Worm (Caenorhabditis elegans) whole organism, young adult: ENCODE measurements around the gene Y62H9A.15.
A peak's percentile ranks its signal among the peaks of the same experiment; 100 is the strongest.

Experiments
- B0019.2 ChIP-seq: fragments of 200-800 bp; sonication (Bioruptor generic); conservative IDR thresholded peaks from 2 replicates; pipeline ENCODE4 v1.3.6; 2022; ENCODE audit warnings: missing genetic modification reagents, missing genetic modification characterization, missing compliant biosample characterization
- B0336.3 ChIP-seq: fragments of 200-800 bp; sonication (Bioruptor generic); IDR thresholded peaks from 2 replicates; pipeline ENCODE4 v1.3.6; 2022; ENCODE audit warnings: missing genetic modification characterization, missing compliant biosample characterization
- F33H1.4 ChIP-seq: fragments of 200-800 bp; sonication (Bioruptor generic); IDR thresholded peaks from 2 replicates; pipeline ENCODE4 v1.3.6; 2022; ENCODE audit warnings: missing genetic modification reagents, missing genetic modification characterization, missing compliant biosample characterization
- F55B11.4 ChIP-seq: sonication (generic microtip); optimal IDR thresholded peaks from 2 replicates; lab custom pipeline; 2016; ENCODE audit warnings: missing compliant biosample characterization, missing genetic modification characterization, borderline replicate concordance; ENCODE audit not compliant: insufficient read depth
- T26A5.8 ChIP-seq: sonication (generic microtip); optimal IDR thresholded peaks from 2 replicates; lab custom pipeline; 2016; ENCODE audit warnings: missing genetic modification characterization, missing compliant biosample characterization
- Y67H2A.10 ChIP-seq: fragments of 200-800 bp; sonication (Bioruptor generic); conservative IDR thresholded peaks from 2 replicates; pipeline ENCODE4 v1.3.6; 2022; ENCODE audit warnings: missing genetic modification reagents, missing genetic modification characterization, missing compliant biosample characterization
- ZK185.1 ChIP-seq: sonication (generic microtip); optimal IDR thresholded peaks from 2 replicates; lab custom pipeline; 2016; ENCODE audit warnings: mild to moderate bottlenecking, missing genetic modification characterization, missing compliant biosample characterization; ENCODE audit not compliant: poor library complexity, severe bottlenecking
- akir-1 ChIP-seq: fragments of 200-800 bp; sonication (Bioruptor generic); optimal IDR thresholded peaks from 2 replicates; lab custom pipeline; 2018; ENCODE audit warnings: mild to moderate bottlenecking, missing genetic modification characterization, moderate library complexity, missing compliant biosample characterization
- ama-1 ChIP-seq, 3 experiments: fragments of 150-350 bp in 1 of 3; sonication (generic microtip) in 2 of 3; optimal IDR thresholded peaks; 2 replicates each; lab custom pipeline; 2014 to 2018; ENCODE audit warnings: missing biosample characterization in 2 of 3, missing genetic modification characterization in 2 of 3, missing genetic modification reagents in 2 of 3
- aptf-2 ChIP-seq: fragments of 200-800 bp; sonication (Bioruptor generic); conservative IDR thresholded peaks from 2 replicates; pipeline ENCODE4 v1.3.6; 2022; ENCODE audit warnings: missing genetic modification reagents, missing genetic modification characterization, missing compliant biosample characterization
- aptf-3 ChIP-seq: fragments of 200-800 bp; sonication (Bioruptor generic); IDR thresholded peaks from 2 replicates; pipeline ENCODE4 v1.3.6; 2022; ENCODE audit warnings: missing genetic modification characterization, missing compliant biosample characterization
- attf-3 ChIP-seq: fragments of 200-800 bp; sonication (Bioruptor generic); conservative IDR thresholded peaks from 2 replicates; pipeline ENCODE4 v1.3.6; 2022; ENCODE audit warnings: missing genetic modification reagents, missing genetic modification characterization, missing compliant biosample characterization
- attf-5 ChIP-seq: fragments of 200-800 bp; sonication (Bioruptor generic); optimal IDR thresholded peaks from 2 replicates; lab custom pipeline; 2018; ENCODE audit warnings: mild to moderate bottlenecking, missing genetic modification characterization, missing compliant biosample characterization
- attf-6 ChIP-seq: fragments of 200-800 bp; sonication (Bioruptor generic); IDR thresholded peaks from 2 replicates; pipeline ENCODE4 v1.3.6; 2022; ENCODE audit warnings: missing genetic modification reagents, missing genetic modification characterization, missing compliant biosample characterization
- ccch-3 ChIP-seq: fragments of 200-800 bp; sonication (Bioruptor generic); optimal IDR thresholded peaks from 2 replicates; lab custom pipeline; 2018; ENCODE audit warnings: mild to moderate bottlenecking, missing genetic modification characterization, missing compliant biosample characterization
- cebp-2 ChIP-seq: fragments of 200-800 bp; sonication (Bioruptor generic); IDR thresholded peaks from 2 replicates; pipeline ENCODE4 v1.3.6; 2022; ENCODE audit warnings: missing genetic modification characterization, missing compliant biosample characterization
- ceh-27 ChIP-seq: fragments of 200-800 bp; sonication (Bioruptor generic); optimal IDR thresholded peaks from 2 replicates; lab custom pipeline; 2018; ENCODE audit warnings: mild to moderate bottlenecking, missing genetic modification characterization, moderate library complexity, missing compliant biosample characterization
- ceh-58 ChIP-seq: fragments of 200-800 bp; sonication (Bioruptor generic); IDR thresholded peaks from 2 replicates; pipeline ENCODE4 v1.3.6; 2022; ENCODE audit warnings: missing genetic modification characterization, missing compliant biosample characterization
- ceh-91 ChIP-seq: fragments of 200-800 bp; sonication (Bioruptor generic); IDR thresholded peaks from 2 replicates; pipeline ENCODE4 v1.3.6; 2022; ENCODE audit warnings: missing genetic modification reagents, missing genetic modification characterization, missing compliant biosample characterization
- dox-1 ChIP-seq: fragments of 200-800 bp; sonication (Bioruptor generic); IDR thresholded peaks from 2 replicates; pipeline ENCODE4 v1.3.6; 2022; ENCODE audit warnings: missing genetic modification reagents, missing genetic modification characterization, missing compliant biosample characterization
- dpff-1 ChIP-seq: sonication (generic microtip); optimal IDR thresholded peaks from 2 replicates; lab custom pipeline; 2017; ENCODE audit warnings: mild to moderate bottlenecking, missing genetic modification characterization, missing compliant biosample characterization
- dpl-1 ChIP-seq: fragments of 150-350 bp; optimal IDR thresholded peaks from 2 replicates; lab custom pipeline; 2014; ENCODE audit warnings: missing biosample characterization, missing genetic modification reagents, missing genetic modification characterization
- efl-1 ChIP-seq: fragments of 150-350 bp; optimal IDR thresholded peaks from 2 replicates; lab custom pipeline; 2014; ENCODE audit warnings: missing biosample characterization, missing genetic modification reagents, missing genetic modification characterization
- egl-18 ChIP-seq: fragments of 200-800 bp; sonication (Bioruptor generic); IDR thresholded peaks from 2 replicates; pipeline ENCODE4 v1.3.6; 2022; ENCODE audit warnings: missing genetic modification reagents, missing genetic modification characterization, missing compliant biosample characterization
- egrh-3 ChIP-seq: fragments of 200-800 bp; sonication (Bioruptor generic); IDR thresholded peaks from 2 replicates; pipeline ENCODE4 v1.3.6; 2022; ENCODE audit warnings: missing genetic modification reagents, missing genetic modification characterization, missing compliant biosample characterization
- ekl-4 ChIP-seq: fragments of 200-800 bp; sonication (Bioruptor generic); IDR thresholded peaks from 2 replicates; pipeline ENCODE4 v1.3.6; 2022; ENCODE audit warnings: missing genetic modification reagents, missing genetic modification characterization, missing compliant biosample characterization
- him-1 ChIP-seq: sonication (generic microtip); optimal IDR thresholded peaks from 2 replicates; lab custom pipeline; 2016; ENCODE audit warnings: missing genotype, missing genetic modification reagents, missing genetic modification characterization, missing compliant biosample characterization
- hlh-26 ChIP-seq: fragments of 200-800 bp; sonication (Bioruptor generic); conservative IDR thresholded peaks from 2 replicates; pipeline ENCODE4 v1.3.6; 2022; ENCODE audit warnings: missing genetic modification reagents, missing genetic modification characterization, missing compliant biosample characterization
- hmg-20 ChIP-seq: fragments of 200-800 bp; sonication (Bioruptor generic); IDR thresholded peaks from 2 replicates; pipeline ENCODE4 v1.3.6; 2022; ENCODE audit warnings: missing genetic modification reagents, missing genetic modification characterization, missing compliant biosample characterization
- hrde-1 ChIP-seq: sonication (generic microtip); optimal IDR thresholded peaks from 2 replicates; lab custom pipeline; 2016; ENCODE audit warnings: missing genetic modification characterization, mild to moderate bottlenecking, missing compliant biosample characterization, moderate library complexity, missing genotype, missing genetic modification reagents, borderline replicate concordance
- let-526 ChIP-seq: fragments of 200-800 bp; sonication (Bioruptor generic); IDR thresholded peaks from 2 replicates; pipeline ENCODE4 v1.3.6; 2022; ENCODE audit warnings: missing genetic modification reagents, missing genetic modification characterization, missing compliant biosample characterization
- lin-35 ChIP-seq, 3 experiments: fragments of 150-350 bp in 2 of 3; sonication (generic microtip) in 1 of 3; optimal IDR thresholded peaks; 2 replicates each; lab custom pipeline; 2014 to 2018; ENCODE audit warnings: missing biosample characterization in 3 of 3, missing genetic modification characterization in 3 of 3, missing genetic modification reagents in 3 of 3
- mel-28 ChIP-seq: sonication (generic microtip); optimal IDR thresholded peaks from 2 replicates; lab custom pipeline; 2016; ENCODE audit warnings: borderline replicate concordance, mild to moderate bottlenecking, missing genetic modification characterization, missing compliant biosample characterization
- mes-4 ChIP-seq: sonication (generic microtip); optimal IDR thresholded peaks from 2 replicates; lab custom pipeline; 2016; ENCODE audit warnings: missing genotype, missing genetic modification characterization, missing compliant biosample characterization
- mxl-1 ChIP-seq: sonication (generic microtip); optimal IDR thresholded peaks from 2 replicates; lab custom pipeline; 2016; ENCODE audit warnings: missing genetic modification characterization, missing compliant biosample characterization
- nfya-1 ChIP-seq: sonication (generic microtip); optimal IDR thresholded peaks from 2 replicates; lab custom pipeline; 2017; ENCODE audit warnings: antibody characterized with exemption, missing compliant biosample characterization, missing genetic modification characterization, borderline replicate concordance; ENCODE audit not compliant: insufficient read depth
- nfyb-1 ChIP-seq: fragments of 200-800 bp; sonication (Bioruptor generic); IDR thresholded peaks from 2 replicates; pipeline ENCODE4 v1.3.6; 2022; ENCODE audit warnings: missing genetic modification reagents, missing genetic modification characterization, missing compliant biosample characterization
- nhr-120 ChIP-seq: fragments of 200-800 bp; sonication (Bioruptor generic); IDR thresholded peaks from 2 replicates; pipeline ENCODE4 v1.3.6; 2022; ENCODE audit warnings: missing genetic modification characterization, missing compliant biosample characterization
- nhr-80 ChIP-seq: sonication (generic microtip); optimal IDR thresholded peaks from 2 replicates; lab custom pipeline; 2016; ENCODE audit warnings: missing genetic modification characterization, missing compliant biosample characterization
- pha-4 ChIP-seq: fragments of 150-350 bp; sonication (generic microtip); optimal IDR thresholded peaks from 2 replicates; lab custom pipeline; 2014; ENCODE audit warnings: missing biosample characterization, missing genetic modification reagents, missing genetic modification characterization
- rec-8 ChIP-seq, 2 experiments: sonication (generic microtip); optimal IDR thresholded peaks; 2 replicates each; lab custom pipeline; 2016; ENCODE audit warnings: mild to moderate bottlenecking in 2 of 2, missing genetic modification characterization in 2 of 2, missing genetic modification reagents in 2 of 2, missing genotype in 2 of 2, missing biosample characterization in 1 of 2, missing compliant biosample characterization in 1 of 2, moderate library complexity in 1 of 2
- repo-1 ChIP-seq: sonication (generic microtip); optimal IDR thresholded peaks from 2 replicates; lab custom pipeline; 2017; ENCODE audit warnings: mild to moderate bottlenecking, missing genetic modification characterization, missing compliant biosample characterization
- sdz-38 ChIP-seq: sonication (generic microtip); optimal IDR thresholded peaks from 2 replicates; lab custom pipeline; 2016; ENCODE audit warnings: missing genotype, missing genetic modification characterization, missing compliant biosample characterization
- somi-1 ChIP-seq: fragments of 200-800 bp; sonication (Bioruptor generic); optimal IDR thresholded peaks from 2 replicates; lab custom pipeline; 2018; ENCODE audit warnings: mild to moderate bottlenecking, missing genetic modification characterization, missing compliant biosample characterization
- tbx-9 ChIP-seq: sonication (generic microtip); optimal IDR thresholded peaks from 2 replicates; lab custom pipeline; 2016; ENCODE audit warnings: borderline replicate concordance, missing genetic modification characterization, inconsistent platforms, missing compliant biosample characterization
- unc-62 ChIP-seq: fragments of 150-350 bp; optimal IDR thresholded peaks from 2 replicates; lab custom pipeline; 2014; ENCODE audit warnings: missing biosample characterization, missing genetic modification reagents, missing genetic modification characterization
- ztf-26 ChIP-seq: sonication (generic microtip); optimal IDR thresholded peaks from 2 replicates; lab custom pipeline; 2017; ENCODE audit warnings: missing genetic modification characterization, missing compliant biosample characterization
- ztf-28 ChIP-seq: fragments of 200-800 bp; sonication (Bioruptor generic); IDR thresholded peaks from 2 replicates; pipeline ENCODE4 v1.3.6; 2022; ENCODE audit warnings: missing genetic modification reagents, missing genetic modification characterization, missing compliant biosample characterization

Gene Y62H9A.15

DNA sequence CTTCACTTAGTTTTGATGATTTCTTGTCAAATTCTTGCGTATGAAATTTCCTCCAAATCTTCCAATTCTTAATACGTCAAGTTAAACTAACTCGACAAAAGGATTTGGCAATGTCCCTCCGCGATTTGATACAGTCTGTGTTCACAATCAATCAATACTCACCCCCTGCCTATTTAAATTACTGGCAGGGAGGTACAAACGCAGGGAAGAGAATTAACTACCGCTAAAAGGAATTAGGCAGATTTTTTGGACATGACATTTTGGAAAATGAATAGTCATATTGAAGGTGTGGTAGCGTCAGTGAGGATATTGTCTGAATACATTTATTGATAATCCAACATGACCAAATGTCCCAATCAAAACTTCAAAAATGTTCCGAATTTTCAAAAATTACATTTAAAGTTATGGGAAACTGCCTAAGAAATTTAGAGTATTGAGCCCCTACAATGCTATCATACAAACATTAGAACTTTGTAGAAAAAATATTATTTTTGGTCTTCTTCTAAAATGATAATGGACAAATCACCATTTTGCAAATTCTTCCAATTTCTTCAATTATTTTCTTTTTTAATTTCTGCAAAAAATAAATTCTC lies 27.5 kb upstream of the Y62H9A.15 start (continued):
- peak; percentile 6 to 26 for TF ChIP-seq rec-8 (tag; optimal IDR thresholded peaks at IDR 0.05; lab: Kevin White, UChicago)
- peak; percentile 98 for TF ChIP-seq repo-1
- TF ChIP-seq dpl-1 (GFP tag; lab: Kevin White, UChicago) = no peak
- peak; percentile 99 for TF ChIP-seq ztf-26
- no peak for TF ChIP-seq ceh-58
- no peak for TF ChIP-seq B0019.2 (GFP tag; lab: Robert Waterston, UW)
- no peak for TF ChIP-seq T26A5.8
- no peak for TF ChIP-seq egrh-3
- peak; percentile 96 for TF ChIP-seq pha-4 (tag; lab: Kevin White, UChicago)
- no peak for TF ChIP-seq ama-1 (optimal IDR thresholded peaks at IDR 0.05; lab: Kevin White, UChicago)
- peak; percentile 66 to 90 for TF ChIP-seq ama-1 (GFP tag; optimal IDR thresholded peaks at IDR 0.05; lab: Kevin White, UChicago)
- no peak for TF ChIP-seq tbx-9 (tag; lab: Kevin White, UChicago)
- peak; percentile 47 for TF ChIP-seq attf-5
- no peak for TF ChIP-seq hlh-26 (GFP tag; lab: Robert Waterston, UW)
- peak; percentile 93 for TF ChIP-seq hmg-20 (GFP tag; lab: Robert Waterston, UW)
- peak; percentile 85 for TF ChIP-seq akir-1
- TF ChIP-seq lin-35 (GFP tag; optimal IDR thresholded peaks at IDR 0.05; lab: Kevin White, UChicago) = peak in 2 of 3 experiments; percentile 89 to 98
- no peak for TF ChIP-seq nfya-1 (tag; lab: Kevin White, UChicago)
- TF ChIP-seq somi-1 = peak; percentile 98
- TF ChIP-seq mes-4 (tag; lab: Kevin White, UChicago) = no peak
- no peak for TF ChIP-seq mxl-1
- no peak; the same call in 1 of the 2 replicates for TF ChIP-seq Y67H2A.10 (GFP tag; lab: Robert Waterston, UW)
- TF ChIP-seq efl-1 (GFP tag; lab: Kevin White, UChicago) = no peak
- no peak for TF ChIP-seq hrde-1 (tag; lab: Kevin White, UChicago)
- no peak; the same call in none of the 2 replicates for TF ChIP-seq F33H1.4
- no peak for TF ChIP-seq him-1 (tag; lab: Kevin White, UChicago)
- no peak for TF ChIP-seq sdz-38 (tag; lab: Kevin White, UChicago)
- TF ChIP-seq aptf-3 (GFP tag; lab: Robert Waterston, UW) = no peak
- peak; percentile 81 for TF ChIP-seq mel-28 (tag; lab: Kevin White, UChicago)
- TF ChIP-seq attf-3 = no peak
- no peak for TF ChIP-seq attf-6 (GFP tag; lab: Robert Waterston, UW)
- peak; percentile 78; the same call in 1 of the 2 replicates for TF ChIP-seq let-526 (GFP tag; lab: Robert Waterston, UW)
- peak; percentile 99 for TF ChIP-seq B0336.3 (GFP tag; lab: Robert Waterston, UW)
- TF ChIP-seq ceh-27 = peak; percentile 99
- peak; percentile 98 for TF ChIP-seq ZK185.1
- no peak for TF ChIP-seq ztf-28 (GFP tag; lab: Robert Waterston, UW)
- TF ChIP-seq nfyb-1 (GFP tag; lab: Robert Waterston, UW) = peak; percentile 98
- TF ChIP-seq cebp-2 = peak; percentile 95; the same call in 1 of the 2 replicates
- peak; percentile 92 for TF ChIP-seq nhr-120
- TF ChIP-seq unc-62 (GFP tag; lab: Kevin White, UChicago) = peak; percentile 77
- TF ChIP-seq ccch-3 (GFP tag; lab: Kevin White, UChicago) = peak; percentile 83
- TF ChIP-seq dpff-1 (tag; lab: Kevin White, UChicago) = peak; percentile 29
- peak; percentile 18; the same call in 1 of the 2 replicates for TF ChIP-seq ceh-91 (GFP tag; lab: Robert Waterston, UW)
- peak; percentile 87 for TF ChIP-seq nhr-80
- TF ChIP-seq ekl-4 (GFP tag; lab: Robert Waterston, UW) = peak; percentile 91
- TF ChIP-seq aptf-2 (GFP tag; lab: Robert Waterston, UW) = no peak
- peak; percentile 98 for TF ChIP-seq dox-1 (GFP tag; lab: Robert Waterston, UW)
- peak; percentile 95 for TF ChIP-seq egl-18 (GFP tag; lab: Robert Waterston, UW)
- no peak for TF ChIP-seq F55B11.4 (tag; lab: Kevin White, UChicago)
